Worm (Caenorhabditis elegans): Measurements from ENCODE around the gene cul-5.

- TF ChIP-seq dve-1 (tag; optimal IDR thresholded peaks at IDR 0.05; ENCODE audit: insufficient read depth) (no peak), nhr-77 (tag; optimal IDR thresholded peaks at IDR 0.05) (no peak), pqm-1 (tag; optimal IDR thresholded peaks at IDR 0.05) (no peak), unc-39 (tag; optimal IDR thresholded peaks at IDR 0.05) (no peak), dmd-6 (GFP tag; IDR thresholded peaks at IDR 0.05) (no peak), nhr-25 (tag; optimal IDR thresholded peaks at IDR 0.05; ENCODE audit: borderline replicate concordance, insufficient read depth) (no peak), pha-4 (GFP tag; IDR thresholded peaks at IDR 0.05) (no peak), pha-4 (tag; optimal IDR thresholded peaks at IDR 0.05) (no peak), D1046.2 (GFP tag; IDR thresholded peaks at IDR 0.05) (no peak), ama-1 (optimal IDR thresholded peaks at IDR 0.05) (no peak), lin-38 (GFP tag; IDR thresholded peaks at IDR 0.05) (peak; percentile 62)
These were observed 45.1 kb upstream of the cul-5 start, which contains the start of the genes C08B6.18, wdr-20 and C08B6.8 for ce11 chrV:10134077-10134693.
